Worm (Caenorhabditis elegans) whole organism, young adult: ENCODE measurements around the gene C02H6.3.

Source experiments
- B0035.1 ChIP-seq: sonication (generic microtip); optimal IDR thresholded peaks from 2 replicates; lab custom pipeline; 2016; ENCODE audit warnings: missing genetic modification characterization, mild to moderate bottlenecking, missing compliant biosample characterization, missing genotype, missing genetic modification reagents
- C06A6.2 ChIP-seq: fragments of 200-800 bp; sonication (Bioruptor generic); conservative IDR thresholded peaks from 2 replicates; pipeline ENCODE4 v1.3.6; 2022; ENCODE audit warnings: missing genetic modification characterization, missing compliant biosample characterization
- F22D6.2 ChIP-seq: sonication (generic microtip); optimal IDR thresholded peaks from 2 replicates; lab custom pipeline; 2016; ENCODE audit warnings: mild to moderate bottlenecking, missing genetic modification characterization, missing compliant biosample characterization
- F49E8.2 ChIP-seq: sonication (generic microtip); optimal IDR thresholded peaks from 3 replicates; lab custom pipeline; 2017; ENCODE audit warnings: missing genetic modification characterization, mild to moderate bottlenecking, missing compliant biosample characterization, antibody characterized with exemption, moderate library complexity; ENCODE audit not compliant: insufficient read depth
- F55B11.4 ChIP-seq: sonication (generic microtip); optimal IDR thresholded peaks from 2 replicates; lab custom pipeline; 2016; ENCODE audit warnings: missing compliant biosample characterization, missing genetic modification characterization, borderline replicate concordance; ENCODE audit not compliant: insufficient read depth
- T07F8.4 ChIP-seq: sonication (generic microtip); optimal IDR thresholded peaks from 2 replicates; lab custom pipeline; 2016; ENCODE audit warnings: mild to moderate bottlenecking, missing genetic modification characterization, moderate library complexity, missing compliant biosample characterization
- ZK185.1 ChIP-seq: sonication (generic microtip); optimal IDR thresholded peaks from 2 replicates; lab custom pipeline; 2016; ENCODE audit warnings: mild to moderate bottlenecking, missing genetic modification characterization, missing compliant biosample characterization; ENCODE audit not compliant: poor library complexity, severe bottlenecking
- aptf-3 ChIP-seq: fragments of 200-800 bp; sonication (Bioruptor generic); IDR thresholded peaks from 2 replicates; pipeline ENCODE4 v1.3.6; 2022; ENCODE audit warnings: missing genetic modification characterization, missing compliant biosample characterization
- atf-7 ChIP-seq: sonication (generic microtip); optimal IDR thresholded peaks from 2 replicates; lab custom pipeline; 2017; ENCODE audit warnings: mild to moderate bottlenecking, missing genetic modification characterization, missing compliant biosample characterization
- cebp-1 ChIP-seq, 2 experiments: fragments of 200-800 bp in 1 of 2; sonication (Bioruptor generic) in 1 of 2; sonication (generic microtip) in 1 of 2; IDR thresholded peaks in 1 of 2; optimal IDR thresholded peaks in 1 of 2; 2 replicates each; pipeline versions ENCODE4 v1.3.6 to Lab custom; 2017 to 2022; ENCODE audit warnings: missing compliant biosample characterization in 2 of 2, missing genetic modification characterization in 2 of 2, mild to moderate bottlenecking in 1 of 2, missing genetic modification reagents in 1 of 2, moderate library complexity in 1 of 2
- cebp-2 ChIP-seq: fragments of 200-800 bp; sonication (Bioruptor generic); IDR thresholded peaks from 2 replicates; pipeline ENCODE4 v1.3.6; 2022; ENCODE audit warnings: missing genetic modification characterization, missing compliant biosample characterization
- ceh-27 ChIP-seq: fragments of 200-800 bp; sonication (Bioruptor generic); optimal IDR thresholded peaks from 2 replicates; lab custom pipeline; 2018; ENCODE audit warnings: mild to moderate bottlenecking, missing genetic modification characterization, moderate library complexity, missing compliant biosample characterization
- ceh-79 ChIP-seq: sonication (generic microtip); optimal IDR thresholded peaks from 2 replicates; lab custom pipeline; 2017; ENCODE audit warnings: mild to moderate bottlenecking, missing genetic modification characterization, missing compliant biosample characterization
- chd-7 ChIP-seq: sonication (generic microtip); optimal IDR thresholded peaks from 2 replicates; lab custom pipeline; 2016; ENCODE audit warnings: mild to moderate bottlenecking, missing genetic modification characterization, moderate library complexity, missing compliant biosample characterization
- dox-1 ChIP-seq: fragments of 200-800 bp; sonication (Bioruptor generic); IDR thresholded peaks from 2 replicates; pipeline ENCODE4 v1.3.6; 2022; ENCODE audit warnings: missing genetic modification reagents, missing genetic modification characterization, missing compliant biosample characterization
- egrh-3 ChIP-seq: fragments of 200-800 bp; sonication (Bioruptor generic); IDR thresholded peaks from 2 replicates; pipeline ENCODE4 v1.3.6; 2022; ENCODE audit warnings: missing genetic modification reagents, missing genetic modification characterization, missing compliant biosample characterization
- ekl-4 ChIP-seq: fragments of 200-800 bp; sonication (Bioruptor generic); IDR thresholded peaks from 2 replicates; pipeline ENCODE4 v1.3.6; 2022; ENCODE audit warnings: missing genetic modification reagents, missing genetic modification characterization, missing compliant biosample characterization
- him-1 ChIP-seq: sonication (generic microtip); optimal IDR thresholded peaks from 2 replicates; lab custom pipeline; 2016; ENCODE audit warnings: missing genotype, missing genetic modification reagents, missing genetic modification characterization, missing compliant biosample characterization
- hmg-1.2 ChIP-seq: fragments of 200-800 bp; sonication (Bioruptor generic); IDR thresholded peaks from 2 replicates; pipeline ENCODE4 v1.3.6; 2022; ENCODE audit warnings: missing genetic modification reagents, missing genetic modification characterization, missing compliant biosample characterization
- hsf-1 ChIP-seq: fragments of 200-800 bp; sonication (Bioruptor generic); IDR thresholded peaks from 2 replicates; pipeline ENCODE4 v1.3.6; 2022; ENCODE audit warnings: missing genetic modification reagents, missing genetic modification characterization, missing compliant biosample characterization
- lag-1 ChIP-seq: fragments of 200-800 bp; sonication (Bioruptor generic); IDR thresholded peaks from 2 replicates; pipeline ENCODE4 v1.3.6; 2022; ENCODE audit warnings: missing genetic modification reagents, missing genetic modification characterization, missing compliant biosample characterization
- let-607 ChIP-seq, 2 experiments: fragments of 200-800 bp in 1 of 2; sonication (Bioruptor generic) in 1 of 2; sonication (generic microtip) in 1 of 2; optimal IDR thresholded peaks; 2 replicates each; lab custom pipeline; 2016 to 2018; ENCODE audit warnings: mild to moderate bottlenecking in 2 of 2, missing compliant biosample characterization in 2 of 2, missing genetic modification characterization in 2 of 2, moderate library complexity in 2 of 2, missing genotype in 1 of 2
- madf-10 ChIP-seq: sonication (generic microtip); optimal IDR thresholded peaks from 2 replicates; lab custom pipeline; 2016; ENCODE audit warnings: mild to moderate bottlenecking, missing genetic modification characterization, missing compliant biosample characterization
- madf-3 ChIP-seq: fragments of 200-800 bp; sonication (Bioruptor generic); IDR thresholded peaks from 2 replicates; pipeline ENCODE4 v1.3.6; 2022; ENCODE audit warnings: missing genetic modification reagents, missing genetic modification characterization, missing compliant biosample characterization
- madf-8 ChIP-seq: fragments of 200-800 bp; sonication (Bioruptor generic); conservative IDR thresholded peaks from 2 replicates; pipeline ENCODE4 v1.3.6; 2022; ENCODE audit warnings: missing genetic modification reagents, missing genetic modification characterization, missing compliant biosample characterization
- nfya-1 ChIP-seq: sonication (generic microtip); optimal IDR thresholded peaks from 2 replicates; lab custom pipeline; 2017; ENCODE audit warnings: antibody characterized with exemption, missing compliant biosample characterization, missing genetic modification characterization, borderline replicate concordance; ENCODE audit not compliant: insufficient read depth
- nfyb-1 ChIP-seq: fragments of 200-800 bp; sonication (Bioruptor generic); IDR thresholded peaks from 2 replicates; pipeline ENCODE4 v1.3.6; 2022; ENCODE audit warnings: missing genetic modification reagents, missing genetic modification characterization, missing compliant biosample characterization
- rec-8 ChIP-seq, 2 experiments: sonication (generic microtip); optimal IDR thresholded peaks; 2 replicates each; lab custom pipeline; 2016; ENCODE audit warnings: mild to moderate bottlenecking in 2 of 2, missing genetic modification characterization in 2 of 2, missing genetic modification reagents in 2 of 2, missing genotype in 2 of 2, missing biosample characterization in 1 of 2, missing compliant biosample characterization in 1 of 2, moderate library complexity in 1 of 2
- repo-1 ChIP-seq: sonication (generic microtip); optimal IDR thresholded peaks from 2 replicates; lab custom pipeline; 2017; ENCODE audit warnings: mild to moderate bottlenecking, missing genetic modification characterization, missing compliant biosample characterization
- rpc-1 ChIP-seq, 2 experiments: fragments of 150-350 bp in 1 of 2; sonication (generic microtip) in 1 of 2; optimal IDR thresholded peaks; 2 replicates each; lab custom pipeline; 2014 to 2018; ENCODE audit warnings: missing biosample characterization in 1 of 2, missing genetic modification characterization in 1 of 2, missing genetic modification reagents in 1 of 2, missing genotype in 1 of 2
- sea-2 ChIP-seq: fragments of 200-800 bp; sonication (Bioruptor generic); IDR thresholded peaks from 2 replicates; pipeline ENCODE4 v1.3.6; 2022; ENCODE audit warnings: missing genetic modification characterization, missing compliant biosample characterization
- somi-1 ChIP-seq: fragments of 200-800 bp; sonication (Bioruptor generic); optimal IDR thresholded peaks from 2 replicates; lab custom pipeline; 2018; ENCODE audit warnings: mild to moderate bottlenecking, missing genetic modification characterization, missing compliant biosample characterization
- sptf-2 ChIP-seq: fragments of 200-800 bp; sonication (Bioruptor generic); optimal IDR thresholded peaks from 2 replicates; lab custom pipeline; 2018; ENCODE audit warnings: mild to moderate bottlenecking, missing genetic modification characterization, missing compliant biosample characterization
- tbp1 ChIP-seq: fragments of 200-800 bp; sonication (Bioruptor generic); optimal IDR thresholded peaks from 2 replicates; lab custom pipeline; 2018; ENCODE audit warnings: mild to moderate bottlenecking, missing genetic modification characterization, missing compliant biosample characterization
- tlf-1 ChIP-seq: fragments of 200-800 bp; sonication (Bioruptor generic); optimal IDR thresholded peaks from 2 replicates; lab custom pipeline; 2018; ENCODE audit warnings: mild to moderate bottlenecking, missing genetic modification characterization, missing compliant biosample characterization
- xnd-1 ChIP-seq: sonication (generic microtip); optimal IDR thresholded peaks from 2 replicates; lab custom pipeline; 2016; ENCODE audit warnings: missing genotype, missing genetic modification reagents, missing genetic modification characterization, missing compliant biosample characterization
- zim-3 ChIP-seq: sonication (generic microtip); optimal IDR thresholded peaks from 2 replicates; lab custom pipeline; 2017; ENCODE audit warnings: mild to moderate bottlenecking, missing genetic modification characterization, moderate library complexity, missing compliant biosample characterization
- ztf-26 ChIP-seq: sonication (generic microtip); optimal IDR thresholded peaks from 2 replicates; lab custom pipeline; 2017; ENCODE audit warnings: missing genetic modification characterization, missing compliant biosample characterization
- ztf-6 ChIP-seq: fragments of 200-800 bp; sonication (Bioruptor generic); IDR thresholded peaks from 2 replicates; pipeline ENCODE4 v1.3.6; 2022; ENCODE audit warnings: missing genetic modification reagents, missing genetic modification characterization, missing compliant biosample characterization

C02H6.3 gene

DNA sequence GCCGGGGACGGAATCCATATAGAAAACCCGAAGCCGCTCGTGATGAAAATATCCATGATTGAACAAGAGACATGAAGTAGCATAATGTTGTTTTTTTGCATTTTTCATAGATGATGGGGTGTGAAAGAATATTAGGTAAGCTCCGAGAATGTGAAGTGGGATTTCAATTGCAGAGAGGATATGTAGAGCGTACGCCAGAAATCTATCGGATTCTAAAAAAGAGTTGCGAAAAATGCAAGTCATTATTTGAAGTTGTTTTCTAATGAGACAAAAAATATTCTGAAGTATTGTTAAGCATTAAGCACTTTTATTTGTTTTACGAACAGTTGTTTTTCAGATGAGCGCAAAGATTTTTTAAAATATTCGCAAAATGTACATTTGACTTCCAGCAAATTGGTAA lies 36.7 kb upstream of the C02H6.3 start, which contains the start of gene F18E3.10:
TSS of gene F18E3.10 (minus strand) at position 101 of the 400 bp plus-strand sequence.
- TF ChIP-seq aptf-3 (GFP tag; lab: Robert Waterston, UW) (no peak), tlf-1 (GFP tag; lab: Kevin White, UChicago) (no peak), sea-2 (no peak), hsf-1 (no peak)

DNA sequence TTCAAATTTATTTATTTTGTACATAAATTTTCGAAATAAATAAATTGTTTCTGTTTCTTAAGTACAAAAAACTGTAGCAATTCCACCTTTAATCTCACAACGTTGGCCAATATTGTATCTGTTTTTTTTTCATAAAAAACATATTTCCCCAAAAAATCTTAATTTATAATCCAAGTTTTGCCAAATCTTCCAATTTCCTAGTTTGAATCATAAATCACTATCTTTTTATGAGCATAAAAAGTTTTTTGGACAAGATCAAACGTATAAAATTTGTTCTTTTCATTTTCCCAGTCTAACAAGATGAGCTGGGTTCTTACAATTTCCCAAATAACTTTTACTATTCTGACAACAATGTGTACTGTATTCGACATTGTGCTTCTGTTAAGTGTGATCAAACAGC lies 32.5 kb upstream of the C02H6.3 start, which contains the start of gene srxa-4:
TSS of gene srxa-4 (plus strand) at position 301 of the 400 bp plus-strand sequence.
- TF ChIP-seq ztf-6 (GFP tag; lab: Robert Waterston, UW) (no peak), ceh-27 (GFP tag; lab: Kevin White, UChicago) (no peak), xnd-1 (no peak), egrh-3 (GFP tag; lab: Robert Waterston, UW) (no peak)

DNA sequence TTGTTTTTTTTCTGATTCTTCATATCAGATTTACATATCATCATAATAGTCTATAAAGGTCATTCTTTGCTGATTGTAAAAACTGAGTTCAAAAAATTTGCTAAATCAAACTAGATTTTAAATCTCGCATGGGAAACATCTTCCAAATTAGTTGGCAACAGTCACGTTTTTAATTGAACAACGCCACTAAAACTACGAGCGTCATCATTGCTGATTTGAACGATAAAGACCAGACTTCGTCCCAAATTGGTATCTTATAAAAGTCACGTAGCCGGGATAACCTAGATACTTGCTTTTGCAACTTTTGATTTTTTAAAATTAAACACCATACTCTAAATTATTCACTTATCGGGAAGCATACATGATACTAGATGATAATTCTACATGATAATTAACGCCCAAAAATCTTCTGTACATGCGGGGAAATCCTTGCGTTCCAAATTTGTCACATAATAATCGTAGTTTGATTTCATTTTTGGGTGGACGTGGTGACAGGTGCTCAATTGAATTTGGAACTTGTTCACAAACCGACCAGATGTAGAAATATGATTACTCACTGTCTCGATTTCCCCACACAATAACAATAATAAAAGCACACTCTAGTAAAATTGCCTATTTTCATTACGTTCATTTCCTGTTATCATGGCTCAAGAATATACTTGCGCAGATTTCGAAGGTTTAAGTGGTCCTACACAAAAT lies 29.5 kb upstream of the C02H6.3 start, which contains the start of gene srw-67:
TSS of gene srw-67 (plus strand) at position 643 of the 699 bp plus-strand sequence.
- TF ChIP-seq lag-1 (GFP tag; lab: Robert Waterston, UW): no peak
- TF ChIP-seq ztf-26: no peak
- TF ChIP-seq rpc-1 (optimal IDR thresholded peaks at IDR 0.05; lab: Kevin White, UChicago): no peak
- TF ChIP-seq rpc-1 (tag; optimal IDR thresholded peaks at IDR 0.05; lab: Kevin White, UChicago): no peak
- TF ChIP-seq ZK185.1 (tag; lab: Kevin White, UChicago): no peak
- no peak for TF ChIP-seq ceh-27 (GFP tag; lab: Kevin White, UChicago)
- no peak for TF ChIP-seq tbp1

DNA sequence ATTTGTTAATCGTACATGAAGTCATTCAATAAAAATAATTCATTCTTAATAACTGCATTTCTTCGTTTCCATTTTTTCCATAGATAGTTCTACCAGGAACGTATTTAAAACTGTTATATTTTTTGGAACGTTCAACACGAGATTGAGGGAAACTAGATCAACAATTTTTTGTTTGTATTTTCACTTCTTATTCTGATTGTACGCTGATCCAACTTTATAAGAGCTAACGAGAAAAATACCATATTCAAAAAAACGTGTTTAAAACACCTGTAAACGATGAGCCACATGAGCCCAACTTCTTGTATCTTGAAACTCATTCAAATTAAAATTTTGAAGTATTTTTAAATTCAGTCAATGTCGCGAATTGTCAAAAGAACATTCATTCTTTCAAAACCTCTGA lies 28.9 kb upstream of the C02H6.3 start:
- TF ChIP-seq let-607 (tag; optimal IDR thresholded peaks at IDR 0.05; lab: Kevin White, UChicago) (no peak), sptf-2 (GFP tag; lab: Kevin White, UChicago) (no peak), B0035.1 (tag; lab: Kevin White, UChicago) (no peak), zim-3 (tag; lab: Kevin White, UChicago) (no peak), him-1 (tag; lab: Kevin White, UChicago) (no peak), T07F8.4 (tag; lab: Kevin White, UChicago) (no peak), repo-1 (tag; lab: Kevin White, UChicago) (no peak), F49E8.2 (tag; lab: Kevin White, UChicago) (no peak), rec-8 (tag; optimal IDR thresholded peaks at IDR 0.05; lab: Kevin White, UChicago) (no peak), ekl-4 (GFP tag; lab: Robert Waterston, UW) (no peak), cebp-2 (GFP tag; lab: Robert Waterston, UW) (no peak), nfya-1 (tag; lab: Kevin White, UChicago) (no peak), madf-3 (GFP tag; lab: Robert Waterston, UW) (no peak), madf-10 (no peak), cebp-1 (GFP tag; IDR thresholded peaks at IDR 0.05; lab: Robert Waterston, UW) (no peak), cebp-1 (tag; optimal IDR thresholded peaks at IDR 0.05; lab: Kevin White, UChicago) (no peak)

DNA sequence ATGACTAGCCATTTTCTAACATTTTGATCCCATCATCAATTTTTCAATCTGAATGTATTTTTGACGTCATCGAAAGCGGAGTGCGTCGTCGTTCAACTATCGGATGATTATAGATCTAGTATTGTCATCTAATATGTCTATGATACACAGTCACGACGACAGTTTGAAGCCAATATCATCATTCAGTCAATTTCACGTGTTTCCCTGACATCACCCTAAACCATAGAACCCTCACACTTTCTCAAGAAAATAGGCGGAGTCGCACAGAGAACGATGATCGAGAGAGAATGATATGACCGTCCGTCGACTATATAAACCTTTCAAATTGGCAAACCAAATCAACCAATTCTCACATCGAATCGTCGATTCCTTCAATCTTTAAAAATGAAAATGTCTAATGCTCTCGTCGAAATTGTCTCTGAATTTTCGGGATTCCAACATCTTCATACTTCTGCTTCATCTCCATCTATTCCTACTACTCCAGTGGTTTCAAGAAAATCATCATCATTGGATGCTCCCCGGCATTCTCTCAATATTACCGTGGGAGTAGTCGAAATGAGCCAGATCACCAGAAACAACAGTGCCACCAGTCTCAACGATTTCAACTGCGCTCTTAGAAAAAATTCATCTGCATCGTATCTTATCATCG lies 28.2 kb upstream of the C02H6.3 start, which contains the start of gene F18E3.13:
TSS of gene F18E3.13 (plus strand) at position 385 of the 649 bp plus-strand sequence.
- TF ChIP-seq hmg-1.2 (GFP tag; lab: Robert Waterston, UW) (no peak), F55B11.4 (tag; lab: Kevin White, UChicago) (no peak), chd-7 (tag; lab: Kevin White, UChicago) (peak; percentile 7), atf-7 (tag; lab: Kevin White, UChicago) (peak; percentile 69), lag-1 (GFP tag; lab: Robert Waterston, UW) (no peak), C06A6.2 (GFP tag; lab: Robert Waterston, UW) (peak; percentile 34; the same call in 1 of the 2 replicates), F22D6.2 (tag; lab: Kevin White, UChicago) (peak; percentile 21), nfyb-1 (peak; percentile 74), ceh-79 (no peak), dox-1 (GFP tag; lab: Robert Waterston, UW) (no peak), madf-8 (GFP tag; lab: Robert Waterston, UW) (no peak), somi-1 (GFP tag; lab: Kevin White, UChicago) (peak; percentile 76)
